Fruit fly (Drosophila melanogaster) whole organism, pupa: ENCODE data around the gene CG14082.

ENCODE experiments used
- CG10348 ChIP-seq: fragments of 200-800 bp; sonication (Bioruptor generic); IDR thresholded peaks from 2 replicates; pipeline ENCODE4 v1.3.6; 2022; ENCODE audit warnings: missing biosample characterization, missing genetic modification characterization
- CG12605 ChIP-seq: fragments of 200-800 bp; sonication (Bioruptor generic); IDR thresholded peaks from 2 replicates; pipeline ENCODE4 v1.3.6; 2022; ENCODE audit warnings: missing biosample characterization, missing genetic modification characterization
- CG13204 ChIP-seq: fragments of 200-800 bp; sonication (Bioruptor generic); optimal IDR thresholded peaks from 2 replicates; lab custom pipeline; 2018; ENCODE audit warnings: missing biosample characterization, mild to moderate bottlenecking, missing genetic modification characterization, moderate library complexity
- CG14655 ChIP-seq: fragments of 200-800 bp; sonication (Bioruptor generic); optimal IDR thresholded peaks from 3 replicates; lab custom pipeline; 2017; ENCODE audit warnings: mild to moderate bottlenecking, missing biosample characterization, missing genetic modification reagents, missing genetic modification characterization
- CG15710 ChIP-seq: fragments of 200-800 bp; sonication (Bioruptor generic); optimal IDR thresholded peaks from 2 replicates; lab custom pipeline; 2018; ENCODE audit warnings: missing biosample characterization, mild to moderate bottlenecking, missing genetic modification characterization, moderate library complexity
- CG17806 ChIP-seq: fragments of 200-800 bp; sonication (Bioruptor generic); optimal IDR thresholded peaks from 2 replicates; lab custom pipeline; 2018; ENCODE audit warnings: missing biosample characterization, mild to moderate bottlenecking, missing genetic modification characterization, moderate library complexity
- CG32121 ChIP-seq: fragments of 200-800 bp; sonication (Bioruptor generic); IDR thresholded peaks from 2 replicates; pipeline ENCODE4 v1.3.6; 2022; ENCODE audit warnings: missing biosample characterization, missing genetic modification characterization
- CG34367 ChIP-seq: fragments of 200-800 bp; sonication (Bioruptor generic); optimal IDR thresholded peaks from 2 replicates; lab custom pipeline; 2018; ENCODE audit warnings: missing biosample characterization, mild to moderate bottlenecking, missing genetic modification characterization
- CG4496 ChIP-seq: fragments of 200-800 bp; sonication (Bioruptor generic); IDR thresholded peaks from 3 replicates; pipeline ENCODE4 v1.3.6; 2022; ENCODE audit warnings: missing biosample characterization, missing genetic modification characterization
- CG8159 ChIP-seq: fragments of 200-800 bp; sonication (Bioruptor generic); optimal IDR thresholded peaks from 3 replicates; lab custom pipeline; 2018; ENCODE audit warnings: missing biosample characterization, mild to moderate bottlenecking, missing genetic modification characterization, moderate library complexity
- CG8301 ChIP-seq: fragments of 200-800 bp; sonication (Bioruptor generic); optimal IDR thresholded peaks from 2 replicates; lab custom pipeline; 2018; ENCODE audit warnings: missing biosample characterization, mild to moderate bottlenecking, missing genetic modification characterization
- CG9948 ChIP-seq: fragments of 200-800 bp; sonication (Bioruptor generic); optimal IDR thresholded peaks from 2 replicates; lab custom pipeline; 2018; ENCODE audit warnings: missing biosample characterization, mild to moderate bottlenecking, missing genetic modification characterization, moderate library complexity
- D1 ChIP-seq: fragments of 200-800 bp; sonication (Bioruptor generic); optimal IDR thresholded peaks from 2 replicates; lab custom pipeline; 2018; ENCODE audit warnings: missing biosample characterization, mild to moderate bottlenecking, missing genetic modification characterization, moderate library complexity
- EcR ChIP-seq: fragments of 200-800 bp; sonication (Bioruptor generic); optimal IDR thresholded peaks from 3 replicates; lab custom pipeline; 2019; ENCODE audit warnings: missing biosample characterization, missing genetic modification characterization, mild to moderate bottlenecking, moderate library complexity, missing genetic modification reagents
- Ets98B ChIP-seq: fragments of 200-800 bp; sonication (Bioruptor generic); IDR thresholded peaks from 2 replicates; pipeline ENCODE4 v1.3.6; 2022; ENCODE audit warnings: missing biosample characterization, missing genetic modification characterization
- Pif1A ChIP-seq: fragments of 200-800 bp; sonication (Bioruptor generic); optimal IDR thresholded peaks from 3 replicates; lab custom pipeline; 2016; ENCODE audit warnings: missing biosample characterization, missing genetic modification characterization
- Pif1B ChIP-seq: fragments of 200-800 bp; sonication (Bioruptor generic); optimal IDR thresholded peaks from 3 replicates; lab custom pipeline; 2016; ENCODE audit warnings: missing biosample characterization, missing genetic modification characterization
- Snoo ChIP-seq: fragments of 200-800 bp; sonication (Bioruptor generic); optimal IDR thresholded peaks from 3 replicates; lab custom pipeline; 2017; ENCODE audit warnings: missing biosample characterization, mild to moderate bottlenecking, missing genetic modification characterization, inconsistent platforms
- fd96Ca ChIP-seq: fragments of 200-800 bp; sonication (Bioruptor generic); IDR thresholded peaks from 3 replicates; pipeline ENCODE4 v1.3.6; 2022; ENCODE audit warnings: missing biosample characterization, missing genetic modification characterization
- gl ChIP-seq: fragments of 200-800 bp; sonication (Bioruptor generic); optimal IDR thresholded peaks from 2 replicates; lab custom pipeline; 2018; ENCODE audit warnings: missing biosample characterization, mild to moderate bottlenecking, missing genetic modification characterization
- rn ChIP-seq: fragments of 200-800 bp; sonication (Bioruptor generic); IDR thresholded peaks from 2 replicates; pipeline ENCODE4 v1.3.6; 2022; ENCODE audit warnings: missing biosample characterization, missing genetic modification characterization

Gene CG14082

DNA sequence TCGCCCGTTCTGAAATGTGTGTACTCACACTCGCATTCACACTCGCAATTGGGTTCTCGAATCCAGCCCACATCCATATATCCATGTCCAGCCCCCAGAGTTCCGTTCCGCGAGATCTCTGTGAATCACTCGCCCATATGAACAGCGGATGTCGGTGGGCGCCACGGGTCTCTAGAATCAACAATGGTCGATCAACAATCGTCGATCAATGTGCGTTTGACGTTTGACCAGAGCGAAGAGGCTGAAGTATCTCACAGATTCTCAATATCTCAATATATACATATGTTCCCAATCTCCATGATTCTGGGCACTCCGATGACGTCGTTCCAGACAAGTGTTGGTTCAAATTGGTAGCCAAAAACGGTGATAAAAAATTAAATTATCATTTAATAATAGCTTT is 49.7 kb downstream of the CG14082 start:
- TF ChIP-seq Pif1A (GFP tag; lab: Kevin White, UChicago) (no peak), fd96Ca (GFP tag; lab: Robert Waterston, UW) (no peak), CG14655 (no peak), CG17806 (tag; lab: Kevin White, UChicago) (no peak), CG32121 (GFP tag; lab: Robert Waterston, UW) (no peak), Snoo (tag; lab: Kevin White, UChicago) (no peak), CG13204 (no peak), gl (tag; lab: Kevin White, UChicago) (no peak), CG8159 (no peak)
- TF ChIP-seq, all 21 proteins: peak for 0

DNA sequence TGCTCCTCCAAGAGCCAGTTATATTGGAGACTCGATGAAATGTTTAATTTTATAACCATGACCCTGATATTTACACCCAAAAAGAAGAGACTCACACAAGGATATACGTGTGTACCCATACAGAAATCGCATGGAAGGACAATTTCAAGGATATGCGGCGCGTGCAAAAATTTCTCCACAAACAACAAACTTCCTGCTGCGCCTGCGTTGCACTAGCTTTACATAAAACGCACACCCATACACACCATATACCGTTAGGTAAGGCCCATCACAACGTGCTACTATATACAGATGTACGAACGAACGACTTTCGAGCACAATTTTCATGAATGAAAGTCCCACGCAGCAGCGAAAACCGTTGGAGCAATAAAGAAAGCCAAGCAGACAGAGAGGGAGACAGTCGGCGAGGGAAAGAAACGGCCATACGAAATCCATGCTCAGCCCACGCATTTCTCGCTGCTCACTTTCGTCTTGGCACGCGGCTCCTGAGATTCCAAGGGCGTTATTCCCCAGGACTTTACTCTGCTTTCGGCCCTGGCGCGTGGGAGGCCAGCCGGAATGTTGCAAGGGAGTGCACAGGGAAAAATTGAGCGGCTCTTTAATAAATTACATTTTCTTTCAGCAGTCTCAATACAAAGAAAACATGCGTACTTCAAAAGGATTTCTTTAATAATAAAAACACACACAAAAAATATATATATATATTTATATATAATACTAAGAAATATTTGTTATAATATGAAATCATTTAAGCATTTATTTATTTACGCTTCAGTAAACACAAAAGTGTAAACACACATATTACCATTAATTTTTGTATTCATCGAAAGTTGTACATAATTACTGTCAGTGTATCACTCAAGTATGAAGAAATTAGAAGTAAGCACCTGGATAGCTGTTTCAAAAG is 51.2 kb downstream of the CG14082 start:
- TF ChIP-seq CG32121 (GFP tag; lab: Robert Waterston, UW): no peak
- peak; percentile 42 for TF ChIP-seq CG17806 (tag; lab: Kevin White, UChicago)
- no peak for TF ChIP-seq Pif1B (GFP tag; lab: Kevin White, UChicago)
- peak; percentile 60; the same call in 1 of the 3 replicates for TF ChIP-seq CG4496
- no peak for TF ChIP-seq Pif1A (GFP tag; lab: Kevin White, UChicago)
- TF ChIP-seq CG34367 (tag; lab: Kevin White, UChicago): no peak
- peak; percentile 45 for TF ChIP-seq CG13204
- peak; percentile 64 for TF ChIP-seq CG8159
- no peak for TF ChIP-seq D1
- TF ChIP-seq CG9948: peak; percentile 48
- TF ChIP-seq CG14655: peak; percentile 28
- TF ChIP-seq Snoo (tag; lab: Kevin White, UChicago): peak; percentile 28
- TF ChIP-seq CG8301 (tag; lab: Kevin White, UChicago): no peak
- peak; percentile 37 for TF ChIP-seq CG15710 (tag; lab: Kevin White, UChicago)

DNA sequence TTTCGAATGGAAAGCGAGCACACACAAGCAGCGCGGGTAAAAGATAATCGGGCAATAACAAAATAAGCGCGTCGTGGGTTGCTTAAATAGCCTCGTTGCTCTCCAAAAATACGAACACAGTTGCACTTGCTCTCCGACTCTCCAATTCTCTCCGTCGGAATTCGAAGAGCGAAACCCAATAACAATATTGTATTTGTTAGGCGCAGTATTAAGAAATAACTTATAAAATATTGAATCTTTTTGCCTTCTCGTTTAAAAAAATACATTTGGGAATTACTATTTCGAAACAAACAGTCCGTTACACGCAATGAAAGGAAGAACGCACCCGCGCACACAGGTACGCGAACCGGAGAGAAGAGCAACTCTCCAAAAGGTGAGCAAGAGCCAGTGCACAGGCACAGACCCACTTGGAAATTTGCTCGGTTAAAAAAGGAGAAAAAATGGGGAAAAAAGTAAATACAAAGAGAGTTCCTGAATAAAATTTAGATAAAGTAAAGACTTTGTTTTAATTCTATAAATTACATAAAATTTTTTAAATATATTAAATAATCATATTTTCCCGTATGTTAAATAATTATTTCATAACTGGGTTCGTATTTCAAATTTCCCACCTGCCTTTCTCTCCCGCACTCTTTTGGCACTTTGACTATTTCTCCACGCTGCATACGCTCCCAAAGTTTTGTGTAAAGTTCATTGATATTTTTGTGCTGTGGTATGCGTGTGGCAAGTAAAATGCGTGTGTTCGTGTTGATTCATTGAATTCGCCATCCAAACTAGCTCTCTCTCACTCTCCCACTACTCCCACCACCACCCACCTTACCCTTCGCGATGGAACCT is 52.2 kb downstream of the CG14082 start, which contains the start of gene Mkp3:
Gene Mkp3, minus strand, starts transcription at position 63 of the 837 bp plus-strand sequence.
- peak; percentile 82 for TF ChIP-seq Snoo (tag; lab: Kevin White, UChicago)
- peak; percentile 92 for TF ChIP-seq EcR (GFP tag; lab: Kevin White, UChicago)
- TF ChIP-seq CG32121 (GFP tag; lab: Robert Waterston, UW): peak; percentile 95
- TF ChIP-seq CG10348 (GFP tag; lab: Robert Waterston, UW): peak; percentile 73; the same call in 1 of the 2 replicates
- peak; percentile 83 for TF ChIP-seq Pif1B (GFP tag; lab: Kevin White, UChicago)
- peak; percentile 93 for TF ChIP-seq CG8159
- peak; percentile 85 for TF ChIP-seq CG12605 (GFP tag; lab: Robert Waterston, UW)
- peak; percentile 76 for TF ChIP-seq CG34367 (tag; lab: Kevin White, UChicago)
- TF ChIP-seq CG13204: peak; percentile 75
- peak; percentile 68 for TF ChIP-seq gl (tag; lab: Kevin White, UChicago)
- peak; percentile 93 for TF ChIP-seq CG4496
- peak; percentile 90 for TF ChIP-seq CG8301 (tag; lab: Kevin White, UChicago)
- peak; percentile 87 for TF ChIP-seq Ets98B
- TF ChIP-seq CG9948: peak; percentile 88
- peak; percentile 93 for TF ChIP-seq CG14655
- TF ChIP-seq fd96Ca (GFP tag; lab: Robert Waterston, UW): peak; percentile 89
- peak; percentile 87 for TF ChIP-seq CG17806 (tag; lab: Kevin White, UChicago)
- TF ChIP-seq rn (GFP tag; lab: Robert Waterston, UW): peak; percentile 81
- TF ChIP-seq Pif1A (GFP tag; lab: Kevin White, UChicago): peak; percentile 75
- peak; percentile 79 for TF ChIP-seq D1
- peak; percentile 91 for TF ChIP-seq CG15710 (tag; lab: Kevin White, UChicago)
- TF ChIP-seq, all 21 proteins: peak for 21

- TF ChIP-seq D1 (peak; percentile 36), CG8159 (no peak), CG10348 (GFP tag; lab: Robert Waterston, UW) (no peak), CG34367 (tag; lab: Kevin White, UChicago) (no peak), CG13204 (peak; percentile 39), CG32121 (GFP tag; lab: Robert Waterston, UW) (peak; percentile 42), CG4496 (peak; percentile 6; the same call in 1 of the 3 replicates), fd96Ca (GFP tag; lab: Robert Waterston, UW) (0 out of 3 replicates have a peak, but pooled peaks have one; percentile 16)
These were observed 52.9 kb downstream of the CG14082 start for dm6 chr3L:19085688-19086363.

DNA sequence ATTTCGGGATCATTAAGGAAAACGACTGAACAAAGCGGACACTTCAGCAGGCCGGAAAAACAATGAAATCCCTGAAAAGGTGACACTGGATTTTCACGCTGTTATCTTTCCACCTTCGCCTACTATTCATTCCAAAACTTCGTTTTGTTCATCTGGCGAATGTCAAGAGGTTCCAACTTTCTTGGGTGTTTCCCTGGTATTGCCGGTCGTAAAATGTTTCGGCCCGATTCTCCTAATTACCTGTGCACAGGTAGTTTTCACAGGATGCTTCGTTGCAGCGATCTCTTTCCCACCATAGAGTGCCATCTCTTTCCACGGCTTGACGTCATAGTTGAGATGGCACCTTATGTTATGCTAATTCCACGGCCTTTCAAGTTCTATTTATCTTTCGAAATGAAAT is 55.6 kb downstream of the CG14082 start:
- TF ChIP-seq rn (GFP tag; lab: Robert Waterston, UW) (no peak), gl (tag; lab: Kevin White, UChicago) (no peak), CG10348 (GFP tag; lab: Robert Waterston, UW) (no peak), CG8159 (no peak), fd96Ca (GFP tag; lab: Robert Waterston, UW) (no peak), Pif1A (GFP tag; lab: Kevin White, UChicago) (no peak), CG34367 (tag; lab: Kevin White, UChicago) (no peak), CG4496 (no peak), CG12605 (GFP tag; lab: Robert Waterston, UW) (no peak), CG13204 (no peak), CG32121 (GFP tag; lab: Robert Waterston, UW) (no peak), CG8301 (tag; lab: Kevin White, UChicago) (no peak), Ets98B (no peak), Pif1B (GFP tag; lab: Kevin White, UChicago) (no peak), CG17806 (tag; lab: Kevin White, UChicago) (no peak), Snoo (tag; lab: Kevin White, UChicago) (no peak), CG14655 (no peak), D1 (no peak), CG9948 (no peak), CG15710 (tag; lab: Kevin White, UChicago) (no peak)
